Worm (Caenorhabditis elegans) whole organism, L3 larva: ENCODE results near the gene wrm-1.

Experiments
- aly-2 ChIP-seq: fragments of 150-350 bp; optimal IDR thresholded peaks from 2 replicates; lab custom pipeline; 2014; ENCODE audit warnings: missing biosample characterization, missing genetic modification characterization
- ama-1 ChIP-seq: fragments of 150-350 bp; optimal IDR thresholded peaks from 2 replicates; lab custom pipeline; 2018
- ceh-16 ChIP-seq: sonication (generic microtip); optimal IDR thresholded peaks from 2 replicates; lab custom pipeline; 2017; ENCODE audit warnings: missing biosample characterization, missing genetic modification characterization
- ceh-28 ChIP-seq: fragments of 150-350 bp; optimal IDR thresholded peaks from 2 replicates; lab custom pipeline; 2014; ENCODE audit warnings: missing biosample characterization, missing genetic modification reagents, missing genetic modification characterization
- ceh-9 ChIP-seq: sonication (generic microtip); optimal IDR thresholded peaks from 2 replicates; lab custom pipeline; 2018; ENCODE audit warnings: missing biosample characterization, missing genetic modification characterization
- daf-12 ChIP-seq: fragments of 150-350 bp; optimal IDR thresholded peaks from 2 replicates; lab custom pipeline; 2014; ENCODE audit warnings: missing biosample characterization, missing genetic modification reagents, missing genetic modification characterization
- egl-27 ChIP-seq: sonication (generic microtip); optimal IDR thresholded peaks from 4 replicates; lab custom pipeline; 2017; ENCODE audit warnings: missing biosample characterization, missing genetic modification reagents, missing genetic modification characterization
- elt-1 ChIP-seq: fragments of 150-350 bp; optimal IDR thresholded peaks from 2 replicates; lab custom pipeline; 2014; ENCODE audit warnings: missing biosample characterization, missing genetic modification characterization
- elt-2 ChIP-seq: sonication (generic microtip); optimal IDR thresholded peaks from 2 replicates; lab custom pipeline; 2016; ENCODE audit warnings: missing genetic modification reagents, mild to moderate bottlenecking, missing genetic modification characterization, missing compliant biosample characterization
- elt-3 ChIP-seq, 3 experiments: fragments of 150-350 bp in 1 of 3; sonication (generic microtip) in 2 of 3; optimal IDR thresholded peaks; 2 replicates in 2 of 3; 4 replicates in 1 of 3; lab custom pipeline; 2014 to 2017; ENCODE audit warnings: missing biosample characterization in 3 of 3, missing genetic modification characterization in 3 of 3
- eor-1 ChIP-seq, 2 experiments: fragments of 150-350 bp; optimal IDR thresholded peaks; 2 replicates each; lab custom pipeline; 2014 to 2018; ENCODE audit warnings: missing biosample characterization in 2 of 2, missing genetic modification characterization in 2 of 2
- fkh-10 ChIP-seq: sonication (generic microtip); optimal IDR thresholded peaks from 2 replicates; lab custom pipeline; 2017; ENCODE audit warnings: missing biosample characterization, missing genetic modification reagents, missing genetic modification characterization
- fkh-2 ChIP-seq: fragments of 150-350 bp; optimal IDR thresholded peaks from 2 replicates; lab custom pipeline; 2014; ENCODE audit warnings: missing biosample characterization, missing genetic modification reagents, missing genetic modification characterization
- fos-1 ChIP-seq: fragments of 150-350 bp; optimal IDR thresholded peaks from 2 replicates; lab custom pipeline; 2014; ENCODE audit warnings: missing biosample characterization, missing genetic modification characterization
- hmg-11 ChIP-seq: sonication (generic microtip); optimal IDR thresholded peaks from 2 replicates; lab custom pipeline; 2016; ENCODE audit warnings: missing genetic modification characterization, missing compliant biosample characterization
- lin-15B ChIP-seq: fragments of 150-350 bp; optimal IDR thresholded peaks from 2 replicates; lab custom pipeline; 2014; ENCODE audit warnings: missing biosample characterization, missing genetic modification characterization
- lin-39 ChIP-seq: fragments of 150-350 bp; optimal IDR thresholded peaks from 2 replicates; lab custom pipeline; 2018; ENCODE audit warnings: missing biosample characterization, missing genetic modification reagents, missing genetic modification characterization
- lsy-12 ChIP-seq: sonication (generic microtip); optimal IDR thresholded peaks from 2 replicates; lab custom pipeline; 2016; ENCODE audit warnings: mild to moderate bottlenecking, missing genetic modification characterization, missing compliant biosample characterization
- mdl-1 ChIP-seq: fragments of 150-350 bp; optimal IDR thresholded peaks from 2 replicates; lab custom pipeline; 2014; ENCODE audit warnings: missing biosample characterization, missing genetic modification characterization
- mml-1 ChIP-seq: fragments of 150-350 bp; sonication (generic microtip); optimal IDR thresholded peaks from 3 replicates; lab custom pipeline; 2014; ENCODE audit warnings: missing biosample characterization, missing genetic modification characterization
- nfya-1 ChIP-seq: sonication (generic microtip); optimal IDR thresholded peaks from 2 replicates; lab custom pipeline; 2017; ENCODE audit warnings: missing genetic modification characterization, mild to moderate bottlenecking, missing compliant biosample characterization, antibody characterized with exemption, moderate library complexity; ENCODE audit not compliant: insufficient read depth
- nhr-11 ChIP-seq: fragments of 150-350 bp; optimal IDR thresholded peaks from 2 replicates; lab custom pipeline; 2014; ENCODE audit warnings: missing biosample characterization, missing genetic modification characterization
- nhr-12 ChIP-seq: fragments of 150-350 bp; optimal IDR thresholded peaks from 2 replicates; lab custom pipeline; 2014; ENCODE audit warnings: missing biosample characterization, missing genetic modification characterization
- nhr-23 ChIP-seq: fragments of 150-350 bp; optimal IDR thresholded peaks from 2 replicates; lab custom pipeline; 2014; ENCODE audit warnings: missing biosample characterization, missing genetic modification reagents, missing genetic modification characterization
- nhr-237 ChIP-seq: fragments of 150-350 bp; optimal IDR thresholded peaks from 2 replicates; lab custom pipeline; 2014; ENCODE audit warnings: missing biosample characterization, missing genetic modification characterization
- nhr-25 ChIP-seq: sonication (generic microtip); optimal IDR thresholded peaks from 2 replicates; lab custom pipeline; 2017; ENCODE audit warnings: missing biosample characterization, missing genetic modification characterization
- nhr-28 ChIP-seq: fragments of 150-350 bp; optimal IDR thresholded peaks from 2 replicates; lab custom pipeline; 2014; ENCODE audit warnings: missing biosample characterization, missing genetic modification characterization
- nhr-43 ChIP-seq: sonication (generic microtip); optimal IDR thresholded peaks from 2 replicates; lab custom pipeline; 2016; ENCODE audit warnings: mild to moderate bottlenecking, missing genetic modification characterization, missing compliant biosample characterization; ENCODE audit not compliant: poor library complexity, severe bottlenecking
- nhr-76 ChIP-seq: fragments of 150-350 bp; sonication (generic microtip); optimal IDR thresholded peaks from 5 replicates; lab custom pipeline; 2014; ENCODE audit warnings: missing biosample characterization, missing genetic modification characterization
- pha-4 ChIP-seq: fragments of 150-350 bp; optimal IDR thresholded peaks from 2 replicates; lab custom pipeline; 2014; ENCODE audit warnings: missing biosample characterization, missing genetic modification reagents, missing genetic modification characterization
- pqm-1 ChIP-seq: fragments of 150-350 bp; optimal IDR thresholded peaks from 2 replicates; lab custom pipeline; 2017; ENCODE audit warnings: missing biosample characterization, missing genetic modification characterization, inconsistent platforms
- skn-1 ChIP-seq: fragments of 150-350 bp; optimal IDR thresholded peaks from 2 replicates; lab custom pipeline; 2014; ENCODE audit warnings: missing biosample characterization, missing genetic modification characterization
- snpc-4 ChIP-seq: fragments of 150-350 bp; optimal IDR thresholded peaks from 2 replicates; lab custom pipeline; 2014; ENCODE audit warnings: missing biosample characterization, missing genetic modification characterization
- tbx-2 ChIP-seq: sonication (generic microtip); optimal IDR thresholded peaks from 2 replicates; lab custom pipeline; 2016; ENCODE audit warnings: mild to moderate bottlenecking, missing genetic modification characterization, missing compliant biosample characterization
- unc-39 ChIP-seq: sonication (generic microtip); optimal IDR thresholded peaks from 4 replicates; lab custom pipeline; 2017; ENCODE audit warnings: missing biosample characterization, missing genetic modification characterization
- unc-62 ChIP-seq: fragments of 150-350 bp; sonication (generic microtip); optimal IDR thresholded peaks from 4 replicates; lab custom pipeline; 2014; ENCODE audit warnings: missing biosample characterization, missing genetic modification reagents, missing genetic modification characterization
- zag-1 ChIP-seq: fragments of 150-350 bp; optimal IDR thresholded peaks from 2 replicates; lab custom pipeline; 2014; ENCODE audit warnings: missing biosample characterization, missing genetic modification characterization
- ztf-11 ChIP-seq: fragments of 150-350 bp; optimal IDR thresholded peaks from 2 replicates; lab custom pipeline; 2014; ENCODE audit warnings: missing biosample characterization, missing genetic modification characterization
- ztf-4 ChIP-seq: fragments of 150-350 bp; optimal IDR thresholded peaks from 2 replicates; lab custom pipeline; 2014; ENCODE audit warnings: missing biosample characterization, missing genetic modification characterization

wrm-1 gene

ce11 chrIII:5678935-5679334, 43.7 kb upstream of the wrm-1 start, which contains the start of the genes ska-3 and rps-12 (continued):
- TF ChIP-seq tbx-2 (tag; lab: Kevin White, UChicago) (peak; percentile 92), skn-1 (peak; percentile 95), nhr-237 (tag; lab: Kevin White, UChicago) (no peak), ceh-9 (tag; lab: Kevin White, UChicago) (no peak), ztf-11 (tag; lab: Kevin White, UChicago) (no peak), elt-1 (tag; lab: Kevin White, UChicago) (peak; percentile 93), fkh-2 (tag; lab: Kevin White, UChicago) (peak; percentile 54), hmg-11 (peak; percentile 71), nhr-11 (tag; lab: Kevin White, UChicago) (peak; percentile 96), unc-62 (GFP tag; lab: Kevin White, UChicago) (peak; percentile 87), lin-39 (tag; lab: Kevin White, UChicago) (peak; percentile 99), lin-15B (tag; lab: Kevin White, UChicago) (peak; percentile 100), nhr-23 (tag; lab: Kevin White, UChicago) (peak; percentile 100), aly-2 (tag; lab: Kevin White, UChicago) (no peak), ceh-28 (tag; lab: Kevin White, UChicago) (peak; percentile 94), ztf-4 (peak; percentile 92), zag-1 (tag; lab: Kevin White, UChicago) (peak; percentile 70), nhr-28 (peak; percentile 42), elt-3 (tag; optimal IDR thresholded peaks at IDR 0.05; lab: Kevin White, UChicago) (peak; percentile 38 to 97 (median 91)), ama-1 (peak; percentile 95)

ce11 chrIII:5680141-5680540, 42.5 kb upstream of the wrm-1 start, which contains the start of gene pst-2:
pst-2 (plus strand) TSS chrIII:5680433.
- TF ChIP-seq eor-1 (tag; optimal IDR thresholded peaks at IDR 0.05; lab: Kevin White, UChicago): no peak
- TF ChIP-seq nhr-25: peak; percentile 13
- TF ChIP-seq, all 47 proteins: peak for 1

- no peak for TF ChIP-seq ceh-9 (tag; lab: Kevin White, UChicago)
- TF ChIP-seq tbx-2 (tag; lab: Kevin White, UChicago): no peak
- TF ChIP-seq elt-2 (tag; lab: Kevin White, UChicago): no peak
- TF ChIP-seq egl-27 (tag; lab: Kevin White, UChicago): no peak
- TF ChIP-seq mdl-1 (tag; lab: Kevin White, UChicago): no peak
- TF ChIP-seq unc-39: no peak
- TF ChIP-seq elt-1 (tag; lab: Kevin White, UChicago): no peak
- no peak for TF ChIP-seq nhr-76 (tag; lab: Kevin White, UChicago)
- no peak for TF ChIP-seq fkh-10 (GFP tag; lab: Kevin White, UChicago)
- no peak for TF ChIP-seq hmg-11
- no peak for TF ChIP-seq nhr-12 (tag; lab: Kevin White, UChicago)
- no peak for TF ChIP-seq skn-1
- TF ChIP-seq lin-15B (tag; lab: Kevin White, UChicago): no peak
- TF ChIP-seq ama-1: no peak
- no peak for TF ChIP-seq fkh-2 (tag; lab: Kevin White, UChicago)
- no peak for TF ChIP-seq nhr-237 (tag; lab: Kevin White, UChicago)
Measured at ce11 chrIII:5683998-5684397, 38.7 kb upstream of the wrm-1 start, which contains the start of gene rcan-1. rcan-1 (minus strand) TSS chrIII:5684098.

- TF ChIP-seq eor-1 (tag; optimal IDR thresholded peaks at IDR 0.05; lab: Kevin White, UChicago) (no peak), lsy-12 (tag; lab: Kevin White, UChicago) (no peak), nfya-1 (tag; lab: Kevin White, UChicago) (peak; percentile 71), elt-3 (tag; optimal IDR thresholded peaks at IDR 0.05; lab: Kevin White, UChicago) (no peak), snpc-4 (tag; lab: Kevin White, UChicago) (peak; percentile 39), elt-2 (tag; lab: Kevin White, UChicago) (peak; percentile 30), hmg-11 (peak; percentile 65), pqm-1 (tag; lab: Kevin White, UChicago) (peak; percentile 25), fos-1 (no peak), pha-4 (tag; lab: Kevin White, UChicago) (peak; percentile 98), nhr-43 (no peak), lin-39 (tag; lab: Kevin White, UChicago) (peak; percentile 38), daf-12 (tag; lab: Kevin White, UChicago) (no peak), mml-1 (no peak), ceh-16 (tag; lab: Kevin White, UChicago) (no peak)
Measured at ce11 chrIII:5688246-5688645, 34.4 kb upstream of the wrm-1 start.
